Worm (Caenorhabditis elegans) whole organism, dauer: ENCODE results near the gene C01F6.14.

Experiments used
- unc-62 ChIP-seq: sonication (generic microtip); optimal IDR thresholded peaks from 2 replicates; lab custom pipeline; 2017; ENCODE audit warnings: missing biosample characterization, missing genetic modification reagents, missing genetic modification characterization

Gene C01F6.14

ce11 chrIV:9104071-9105016, at the start of gene C01F6.14, which contains the start of gene fem-3:
Gene C01F6.14 (minus strand): TSS chrIV:9104121.
Gene fem-3 (plus strand): TSS chrIV:9104966.
- TF ChIP-seq unc-62 (GFP tag; lab: Kevin White, UChicago), result no peak

- TF ChIP-seq unc-62 (GFP tag; lab: Kevin White, UChicago), result no peak
Observed at ce11 chrIV:9150175-9150574, 46.3 kb upstream of the C01F6.14 start, which contains the start of gene F23B2.7. Gene F23B2.7 (plus strand): TSS chrIV:9150475.

- TF ChIP-seq unc-62 (GFP tag; lab: Kevin White, UChicago), result no peak
Observed at ce11 chrIV:9146819-9147518, 43.0 kb upstream of the C01F6.14 start, which contains the start of the genes rpb-12 and aly-2. Gene rpb-12 (minus strand): TSS chrIV:9146869. Gene aly-2 (plus strand): TSS chrIV:9147468.

ce11 chrIV:9146111-9146510, 42.2 kb upstream of the C01F6.14 start, which contains the start of gene daf-10:
Gene daf-10 (minus strand): TSS chrIV:9146211.
- TF ChIP-seq unc-62 (GFP tag; lab: Kevin White, UChicago), result no peak

- no peak for TF ChIP-seq unc-62 (GFP tag; lab: Kevin White, UChicago)
Observed at ce11 chrIV:9144405-9144804, 40.5 kb upstream of the C01F6.14 start, which contains the start of gene flp-1. Gene flp-1 (plus strand): TSS chrIV:9144705.

- no peak for TF ChIP-seq unc-62 (GFP tag; lab: Kevin White, UChicago)
Observed at ce11 chrIV:9140172-9140805, 36.4 kb upstream of the C01F6.14 start.

- no peak for TF ChIP-seq unc-62 (GFP tag; lab: Kevin White, UChicago)
Observed at ce11 chrIV:9135377-9135776, 31.5 kb upstream of the C01F6.14 start, which contains the start of gene delm-1. Gene delm-1 (minus strand): TSS chrIV:9135477.

- TF ChIP-seq unc-62 (GFP tag; lab: Kevin White, UChicago), result no peak
Observed at ce11 chrIV:9130605-9131004, 26.7 kb upstream of the C01F6.14 start.

- TF ChIP-seq unc-62 (GFP tag; lab: Kevin White, UChicago), result no peak
Observed at ce11 chrIV:9121545-9121944, 17.6 kb upstream of the C01F6.14 start.

- no peak for TF ChIP-seq unc-62 (GFP tag; lab: Kevin White, UChicago)
Observed at ce11 chrIV:9120220-9120619, 16.3 kb upstream of the C01F6.14 start.

ce11 chrIV:9118792-9119191, 14.9 kb upstream of the C01F6.14 start, which contains the start of gene nrfl-1:
Gene nrfl-1 (plus strand): TSS chrIV:9119092.
- TF ChIP-seq unc-62 (GFP tag; lab: Kevin White, UChicago), result no peak

- TF ChIP-seq unc-62 (GFP tag; lab: Kevin White, UChicago), result no peak
Observed at ce11 chrIV:9118348-9118747, 14.4 kb upstream of the C01F6.14 start.

ce11 chrIV:9117700-9118099, 13.8 kb upstream of the C01F6.14 start:
- no peak for TF ChIP-seq unc-62 (GFP tag; lab: Kevin White, UChicago)

- TF ChIP-seq unc-62 (GFP tag; lab: Kevin White, UChicago), result no peak
Observed at ce11 chrIV:9116452-9116851, 12.5 kb upstream of the C01F6.14 start.

ce11 chrIV:9114078-9114477, 10.2 kb upstream of the C01F6.14 start:
- no peak for TF ChIP-seq unc-62 (GFP tag; lab: Kevin White, UChicago)
